Fruit fly (Drosophila melanogaster): ENCODE results near the gene eIF4EHP.

eIF4EHP gene

DNA sequence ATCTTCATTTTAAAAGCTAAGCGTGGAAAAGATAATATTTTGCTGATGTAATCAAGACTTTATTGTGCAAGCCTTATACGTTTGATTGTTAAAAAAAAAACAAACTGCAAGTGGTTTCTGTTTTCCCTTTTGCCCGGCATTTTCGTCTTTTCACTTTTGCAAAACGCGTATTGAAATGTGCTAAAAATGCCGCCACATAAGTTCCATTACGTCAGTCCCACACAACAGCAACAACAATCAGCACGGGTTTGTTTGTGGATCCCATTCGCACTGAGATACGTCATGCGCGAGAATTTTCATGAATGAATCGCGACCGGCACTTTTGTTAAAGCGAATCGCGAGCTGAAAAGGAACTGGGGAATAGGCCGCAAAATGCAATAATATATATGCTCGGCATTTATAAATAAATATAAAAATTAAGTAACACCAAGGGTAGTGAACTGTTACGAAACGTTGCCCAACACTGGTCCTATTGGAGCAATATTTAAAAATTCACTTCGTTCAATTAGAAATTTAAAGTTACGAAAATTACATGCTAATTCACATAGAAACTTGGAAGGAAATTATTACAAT, 2.6 kb downstream of the eIF4EHP start (continued):
- TF ChIP-seq Dip3 (GFP tag; optimal IDR thresholded peaks at IDR 0.05) (peak; percentile 43), wek (GFP tag; optimal IDR thresholded peaks at IDR 0.05) (peak; percentile 45), dmrt11E (tag; optimal IDR thresholded peaks at IDR 0.05) (peak; percentile 27), D (optimal IDR thresholded peaks at IDR 0.05) (no peak), D (GFP tag; optimal IDR thresholded peaks at IDR 0.05) (peak; percentile 30), nom (GFP tag; optimal IDR thresholded peaks at IDR 0.05) (peak; percentile 72), CG13123 (GFP tag; optimal IDR thresholded peaks at IDR 0.05) (peak; percentile 8), peb (GFP tag; IDR thresholded peaks at IDR 0.05) (no peak), Nf-YC (tag; optimal IDR thresholded peaks at IDR 0.05) (no peak), CG3838 (GFP tag; optimal IDR thresholded peaks at IDR 0.05) (peak; percentile 39), trh (GFP tag; optimal IDR thresholded peaks at IDR 0.05) (no peak), vfl (GFP tag; optimal IDR thresholded peaks at IDR 0.05) (no peak), Doc3 (GFP tag; IDR thresholded peaks at IDR 0.05; ENCODE audit: partially characterized antibody) (no peak), CG6254 (GFP tag; optimal IDR thresholded peaks at IDR 0.05) (peak; percentile 40), HLH54F (GFP tag; optimal IDR thresholded peaks at IDR 0.05) (peak; percentile 16), PHDP (tag; optimal IDR thresholded peaks at IDR 0.05) (peak; percentile 64), kah (GFP tag; optimal IDR thresholded peaks at IDR 0.05) (no peak), CG8281 (tag; optimal IDR thresholded peaks at IDR 0.05) (no peak), CG1024 (GFP tag; IDR thresholded peaks at IDR 0.05) (no peak), CG18764 (GFP tag; optimal IDR thresholded peaks at IDR 0.05) (peak; percentile 42), CG14965 (GFP tag; optimal IDR thresholded peaks at IDR 0.05; ENCODE audit: borderline replicate concordance) (no peak), Blimp-1 (GFP tag; optimal IDR thresholded peaks at IDR 0.05) (peak; percentile 48), CG13775 (GFP tag; optimal IDR thresholded peaks at IDR 0.05) (peak; percentile 28), CG9215 (GFP tag; IDR thresholded peaks at IDR 0.05) (no peak), jigr1 (GFP tag; IDR thresholded peaks at IDR 0.05) (no peak), CG30431 (GFP tag; optimal IDR thresholded peaks at IDR 0.05) (no peak), grau (tag; optimal IDR thresholded peaks at IDR 0.05) (peak; percentile 37), exex (tag; optimal IDR thresholded peaks at IDR 0.05) (no peak), NC2α (GFP tag; optimal IDR thresholded peaks at IDR 0.05) (no peak), Sox100B (GFP tag; optimal IDR thresholded peaks at IDR 0.05) (peak; percentile 24), Chrac-16 (GFP tag; optimal IDR thresholded peaks at IDR 0.05) (peak; percentile 34), Aef1 (GFP tag; IDR thresholded peaks at IDR 0.05) (no peak), ara (GFP tag; IDR thresholded peaks at IDR 0.05) (no peak), otp (GFP tag; IDR thresholded peaks at IDR 0.05) (no peak), nmo (GFP tag; optimal IDR thresholded peaks at IDR 0.05) (peak; percentile 13), CoRest (tag; optimal IDR thresholded peaks at IDR 0.05) (peak; percentile 4), CG31224 (GFP tag; IDR thresholded peaks at IDR 0.05) (no peak), gcm2 (GFP tag; optimal IDR thresholded peaks at IDR 0.05) (no peak), ftz-f1 (GFP tag; optimal IDR thresholded peaks at IDR 0.05) (no peak), CG12155 (GFP tag; optimal IDR thresholded peaks at IDR 0.05) (peak; percentile 18), CG34376 (GFP tag; optimal IDR thresholded peaks at IDR 0.05) (no peak), rib (GFP tag; IDR thresholded peaks at IDR 0.05) (no peak), CG17802 (tag; optimal IDR thresholded peaks at IDR 0.05) (no peak), bsh (GFP tag; optimal IDR thresholded peaks at IDR 0.05) (peak; percentile 24 to 57), CG14710 (tag; optimal IDR thresholded peaks at IDR 0.05) (peak; percentile 17), chif (GFP tag; optimal IDR thresholded peaks at IDR 0.05) (peak in 1 of 2 experiments; percentile 9), CG11504 (tag; optimal IDR thresholded peaks at IDR 0.05) (peak; percentile 32), dpn (GFP tag; optimal IDR thresholded peaks at IDR 0.05) (peak; percentile 42 to 59), esg (GFP tag; conservative IDR thresholded peaks at IDR 0.05) (no peak), Neu2 (GFP tag; optimal IDR thresholded peaks at IDR 0.05; ENCODE audit: borderline replicate concordance) (no peak), slbo (GFP tag; IDR thresholded peaks at IDR 0.05) (no peak)
